Fruit fly (Drosophila melanogaster): ENCODE measurements around the gene pim.

DNA sequence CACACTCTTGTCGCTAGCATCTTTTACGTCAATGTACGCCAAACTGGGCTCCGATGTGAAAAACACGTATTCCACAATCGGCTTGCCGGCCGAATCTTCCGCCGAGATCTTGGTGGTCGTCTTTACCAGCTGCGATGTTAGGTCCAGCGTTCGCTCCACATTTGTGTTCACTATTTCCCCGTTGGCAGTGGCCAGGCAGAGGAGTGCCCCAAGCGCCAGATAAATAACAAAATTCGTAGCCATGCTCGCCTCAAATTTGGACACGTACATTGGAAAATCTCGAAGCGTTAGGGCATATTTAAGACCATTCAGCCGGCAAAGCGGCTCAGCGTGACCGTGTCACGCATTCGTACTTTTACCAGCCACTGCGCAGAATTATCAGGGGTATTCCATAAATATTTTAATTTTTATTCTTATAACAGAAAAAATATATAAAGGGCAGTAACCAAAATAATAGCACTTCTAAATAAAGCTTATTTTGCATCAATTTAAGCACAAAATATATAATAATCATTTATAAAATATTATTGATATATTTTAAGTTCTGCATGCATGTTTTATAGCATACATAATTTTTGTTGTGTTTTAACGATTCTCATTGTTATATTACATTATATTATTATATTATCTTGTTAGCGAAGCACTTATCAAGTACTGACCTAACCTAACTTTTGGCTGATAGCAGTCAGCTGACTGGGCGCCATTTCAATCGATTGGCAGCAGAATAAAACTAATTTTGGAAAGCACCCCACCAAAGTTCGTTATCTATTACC lies 12.9 kb downstream of the pim start, which contains the start of the genes CG33303 and dpr19:
- TF ChIP-seq N (GFP tag; optimal IDR thresholded peaks at IDR 0.05) (no peak), psq (GFP tag; optimal IDR thresholded peaks at IDR 0.05) (no peak), pan (optimal IDR thresholded peaks at IDR 0.05) (no peak), usp (GFP tag; optimal IDR thresholded peaks at IDR 0.05) (no peak), CrebA (GFP tag; optimal IDR thresholded peaks at IDR 0.05; ENCODE audit: borderline replicate concordance) (no peak), Myc (optimal IDR thresholded peaks at IDR 0.05) (no peak)

Data from whole organism, wandering third instar larva.